Worm (Caenorhabditis elegans) whole organism, L1 larva: ENCODE measurements around the gene mdt-1.2.

Source experiments
- ama-1 ChIP-seq: fragments of 150-350 bp; optimal IDR thresholded peaks from 2 replicates; lab custom pipeline; 2014
- blmp-1 ChIP-seq: fragments of 150-350 bp; optimal IDR thresholded peaks from 2 replicates; lab custom pipeline; 2014; ENCODE audit warnings: missing biosample characterization, missing genetic modification characterization
- ceh-82 ChIP-seq, 3 experiments: fragments of 150-350 bp in 1 of 3; sonication (generic microtip) in 2 of 3; optimal IDR thresholded peaks; 2 replicates each; lab custom pipeline; 2014 to 2017; ENCODE audit warnings: missing biosample characterization in 3 of 3, missing genetic modification characterization in 3 of 3
- elt-2 ChIP-seq: sonication (generic microtip); optimal IDR thresholded peaks from 2 replicates; lab custom pipeline; 2016; ENCODE audit warnings: missing genetic modification characterization, mild to moderate bottlenecking, inconsistent platforms, missing compliant biosample characterization, missing genetic modification reagents
- elt-3 ChIP-seq, 6 experiments: fragments of 150-350 bp in 1 of 6; sonication (generic microtip); optimal IDR thresholded peaks; 2 replicates each; lab custom pipeline; 2017 to 2018; ENCODE audit warnings: missing biosample characterization in 6 of 6, missing genetic modification characterization in 6 of 6, inconsistent platforms in 1 of 6
- lin-13 ChIP-seq: fragments of 150-350 bp; optimal IDR thresholded peaks from 2 replicates; lab custom pipeline; 2014; ENCODE audit warnings: missing biosample characterization, missing genetic modification reagents, missing genetic modification characterization
- lin-15B ChIP-seq: fragments of 150-350 bp; sonication (generic microtip); optimal IDR thresholded peaks from 3 replicates; lab custom pipeline; 2014; ENCODE audit warnings: missing biosample characterization, missing genetic modification characterization
- lin-39 ChIP-seq: fragments of 150-350 bp; optimal IDR thresholded peaks from 2 replicates; lab custom pipeline; 2014; ENCODE audit warnings: missing biosample characterization, missing genetic modification reagents, missing genetic modification characterization
- mep-1 ChIP-seq: fragments of 150-350 bp; optimal IDR thresholded peaks from 2 replicates; lab custom pipeline; 2014; ENCODE audit warnings: missing biosample characterization, missing genetic modification characterization
- nhr-28 ChIP-seq: fragments of 150-350 bp; optimal IDR thresholded peaks from 2 replicates; lab custom pipeline; 2014; ENCODE audit warnings: missing biosample characterization, missing genetic modification characterization
- nhr-77 ChIP-seq: fragments of 150-350 bp; optimal IDR thresholded peaks from 2 replicates; lab custom pipeline; 2014; ENCODE audit warnings: missing biosample characterization, missing genetic modification characterization
- unc-130 ChIP-seq: fragments of 150-350 bp; optimal IDR thresholded peaks from 2 replicates; lab custom pipeline; 2017; ENCODE audit warnings: missing biosample characterization, missing genetic modification characterization, inconsistent platforms
- ztf-11 ChIP-seq, 2 experiments: sonication (generic microtip); optimal IDR thresholded peaks; 2 replicates each; lab custom pipeline; 2016 to 2017; ENCODE audit warnings: missing genetic modification characterization in 2 of 2, missing biosample characterization in 1 of 2, missing compliant biosample characterization in 1 of 2

ce11 chrX:17184363-17184762 lies 33.0 kb downstream of the mdt-1.2 start:
- TF ChIP-seq elt-3 (tag; optimal IDR thresholded peaks at IDR 0.05; lab: Kevin White, UChicago) (peak in 1 of 6 experiments; percentile 29), lin-39 (tag; lab: Kevin White, UChicago) (no peak), elt-2 (no peak), lin-13 (GFP tag; lab: Kevin White, UChicago) (no peak), ama-1 (lab: Kevin White, UChicago) (no peak), ceh-82 (tag; optimal IDR thresholded peaks at IDR 0.05; lab: Kevin White, UChicago) (peak; percentile 71 to 89 (median 86)), unc-130 (tag; lab: Kevin White, UChicago) (no peak), ztf-11 (tag; optimal IDR thresholded peaks at IDR 0.05; lab: Kevin White, UChicago) (no peak), blmp-1 (tag; lab: Kevin White, UChicago) (peak; percentile 57), mep-1 (tag; lab: Kevin White, UChicago) (peak; percentile 85), lin-15B (tag; lab: Kevin White, UChicago) (no peak), nhr-77 (peak; percentile 42), nhr-28 (tag; lab: Kevin White, UChicago) (no peak)
